Fruit fly (Drosophila melanogaster): ENCODE measurements around the gene dsf.

dsf gene

DNA sequence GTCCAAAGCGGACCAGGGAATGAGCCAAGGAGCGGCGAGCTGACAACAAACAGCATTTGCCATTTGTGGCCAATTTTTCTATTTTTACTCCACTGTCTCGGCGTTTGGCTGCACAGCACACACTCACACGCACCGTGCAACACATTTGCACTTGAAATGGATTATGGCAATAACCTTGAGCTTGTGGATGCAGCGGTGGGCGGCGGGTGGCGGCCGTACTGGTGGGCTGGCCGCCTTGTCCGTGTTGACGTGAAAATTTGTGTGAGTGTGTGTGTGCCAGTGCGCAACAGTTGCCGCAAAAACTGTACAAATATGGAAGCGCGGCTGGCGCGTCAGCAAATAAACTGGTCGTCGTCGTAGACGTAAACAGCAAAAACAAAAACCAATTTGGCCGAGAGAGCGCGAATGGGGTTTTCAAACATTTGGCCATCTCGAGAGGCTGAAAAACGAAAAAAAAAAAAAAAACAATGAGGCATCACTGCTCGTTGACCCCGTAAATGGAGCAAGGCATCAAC, 49.3 kb downstream of the dsf start:
- TF ChIP-seq CTCF (optimal IDR thresholded peaks at IDR 0.05) (no peak), CG8478 (optimal IDR thresholded peaks at IDR 0.05) (no peak)

DNA sequence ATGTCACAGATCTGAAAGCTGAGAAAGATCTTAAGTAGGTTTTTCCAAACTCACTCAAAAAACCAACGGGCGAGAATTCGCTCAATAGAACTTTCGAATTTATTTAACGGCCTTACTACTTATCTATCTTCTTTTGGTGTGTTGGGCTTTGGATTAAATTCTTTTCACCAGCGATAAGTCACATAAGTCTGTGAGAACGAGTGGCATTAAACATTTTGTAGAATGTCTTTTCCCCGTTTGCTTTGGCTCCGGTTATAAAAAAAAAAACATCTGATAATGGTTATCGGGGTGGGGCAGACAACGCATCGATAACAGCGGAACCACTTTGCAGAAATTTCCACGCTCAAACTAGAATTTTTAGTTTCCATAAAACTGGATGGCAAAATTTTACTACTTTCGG, 49.9 kb downstream of the dsf start:
- no peak for TF ChIP-seq CG8478 (optimal IDR thresholded peaks at IDR 0.05)
- TF ChIP-seq CTCF (optimal IDR thresholded peaks at IDR 0.05), result no peak

DNA sequence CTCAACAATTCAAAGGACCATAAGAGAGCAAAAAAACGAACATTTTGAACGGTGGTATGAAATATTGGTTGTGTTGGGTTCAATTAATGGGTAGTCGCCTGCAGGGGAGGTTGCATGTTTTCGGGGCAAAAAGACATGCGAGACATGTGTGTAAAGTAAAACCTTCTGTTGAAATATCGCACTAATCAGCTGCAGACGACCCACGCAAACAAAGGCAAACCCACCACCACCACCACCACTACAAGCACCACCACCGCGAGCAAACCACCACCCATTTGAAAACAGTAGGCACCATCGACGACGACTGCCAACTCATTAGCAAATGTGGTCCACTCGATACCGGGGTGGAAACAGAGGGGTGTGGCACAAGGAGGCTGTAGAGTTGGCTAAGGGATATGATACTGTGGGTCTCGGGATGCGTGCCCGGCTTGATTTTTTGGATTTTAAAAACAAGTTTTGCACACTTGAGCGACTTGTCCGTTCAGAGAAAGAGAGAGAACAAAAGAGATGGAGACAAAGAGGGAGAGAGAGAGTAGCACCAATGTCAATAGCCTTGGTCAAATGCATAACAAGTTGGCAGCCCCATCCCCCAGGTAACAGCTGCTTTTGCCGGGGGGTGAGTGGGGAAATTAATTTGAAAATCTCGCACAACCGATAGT, 51.5 kb downstream of the dsf start:
- TF ChIP-seq CG8478 (optimal IDR thresholded peaks at IDR 0.05) (no peak), CTCF (optimal IDR thresholded peaks at IDR 0.05) (no peak)

DNA sequence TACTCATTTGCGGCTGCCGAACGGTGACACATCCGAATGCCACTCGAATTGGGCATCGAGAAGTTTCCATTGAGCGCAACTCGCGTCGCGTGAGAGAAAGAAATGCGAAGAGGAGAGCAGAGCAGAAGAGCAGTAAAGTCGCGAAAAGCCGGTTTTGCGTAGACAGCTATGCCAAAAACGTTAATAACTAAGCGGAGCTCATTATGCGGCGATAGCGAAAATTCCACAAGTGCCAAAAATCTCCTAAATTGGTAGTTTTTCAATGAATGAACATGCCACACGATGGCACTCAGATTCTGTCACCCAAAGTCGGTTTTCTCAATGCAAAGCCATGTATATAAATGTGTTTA, 52.0 kb downstream of the dsf start:
- TF ChIP-seq CG8478 (optimal IDR thresholded peaks at IDR 0.05), result no peak
- TF ChIP-seq CTCF (optimal IDR thresholded peaks at IDR 0.05), result no peak

DNA sequence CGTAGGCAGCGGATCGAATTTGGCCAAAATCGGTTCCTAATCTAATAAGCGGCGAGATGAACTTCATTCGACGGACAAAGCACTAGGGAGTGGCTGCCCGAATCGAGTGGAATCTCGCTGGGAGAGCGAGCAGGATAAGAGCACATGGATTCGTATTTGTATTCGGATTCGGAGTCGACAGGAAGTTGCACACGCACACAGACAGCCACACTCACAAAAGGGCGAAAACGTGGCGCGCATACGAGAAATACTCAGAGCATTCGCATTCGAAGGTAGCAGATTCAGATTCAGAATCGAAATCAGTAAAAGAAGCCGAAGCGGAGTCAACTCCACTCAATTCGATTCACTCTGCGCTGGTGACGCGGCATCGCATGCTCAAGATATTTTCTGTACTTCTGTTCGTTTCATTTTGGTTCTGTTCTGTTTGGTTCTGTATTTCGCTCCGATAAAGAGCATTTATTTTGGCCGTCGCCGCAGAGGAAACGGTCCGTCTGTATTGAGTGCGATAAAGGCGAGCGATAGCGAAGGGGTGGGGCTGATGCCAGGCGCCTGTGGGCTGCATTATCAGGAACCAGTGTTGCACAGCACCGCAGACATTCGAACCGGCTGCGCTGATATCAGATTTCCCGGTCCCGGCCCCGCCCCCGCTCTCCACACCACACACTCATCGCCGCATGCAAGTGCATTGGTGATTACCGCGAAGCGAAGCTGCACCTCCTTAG, 52.8 kb downstream of the dsf start:
- TF ChIP-seq CTCF (optimal IDR thresholded peaks at IDR 0.05) (no peak), CG8478 (optimal IDR thresholded peaks at IDR 0.05) (no peak)

DNA sequence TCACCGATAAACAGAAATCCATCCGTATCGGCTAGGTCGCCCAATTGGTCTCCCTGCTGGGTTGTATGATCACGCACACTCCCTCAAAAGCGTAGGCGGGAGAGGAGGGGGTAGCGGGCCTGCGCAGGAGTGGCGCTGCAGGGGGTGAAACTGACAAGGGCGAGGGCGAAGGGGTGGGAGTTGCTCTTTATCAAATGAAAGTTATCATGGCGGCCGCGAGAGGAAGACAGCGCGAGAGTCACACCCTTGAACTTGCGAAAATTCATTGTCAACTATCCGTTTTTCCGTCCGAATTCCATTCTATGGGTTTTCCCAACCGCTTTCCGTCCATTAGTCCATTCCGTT, 53.3 kb downstream of the dsf start:
- TF ChIP-seq CTCF (optimal IDR thresholded peaks at IDR 0.05) (no peak), CG8478 (optimal IDR thresholded peaks at IDR 0.05) (no peak)

DNA sequence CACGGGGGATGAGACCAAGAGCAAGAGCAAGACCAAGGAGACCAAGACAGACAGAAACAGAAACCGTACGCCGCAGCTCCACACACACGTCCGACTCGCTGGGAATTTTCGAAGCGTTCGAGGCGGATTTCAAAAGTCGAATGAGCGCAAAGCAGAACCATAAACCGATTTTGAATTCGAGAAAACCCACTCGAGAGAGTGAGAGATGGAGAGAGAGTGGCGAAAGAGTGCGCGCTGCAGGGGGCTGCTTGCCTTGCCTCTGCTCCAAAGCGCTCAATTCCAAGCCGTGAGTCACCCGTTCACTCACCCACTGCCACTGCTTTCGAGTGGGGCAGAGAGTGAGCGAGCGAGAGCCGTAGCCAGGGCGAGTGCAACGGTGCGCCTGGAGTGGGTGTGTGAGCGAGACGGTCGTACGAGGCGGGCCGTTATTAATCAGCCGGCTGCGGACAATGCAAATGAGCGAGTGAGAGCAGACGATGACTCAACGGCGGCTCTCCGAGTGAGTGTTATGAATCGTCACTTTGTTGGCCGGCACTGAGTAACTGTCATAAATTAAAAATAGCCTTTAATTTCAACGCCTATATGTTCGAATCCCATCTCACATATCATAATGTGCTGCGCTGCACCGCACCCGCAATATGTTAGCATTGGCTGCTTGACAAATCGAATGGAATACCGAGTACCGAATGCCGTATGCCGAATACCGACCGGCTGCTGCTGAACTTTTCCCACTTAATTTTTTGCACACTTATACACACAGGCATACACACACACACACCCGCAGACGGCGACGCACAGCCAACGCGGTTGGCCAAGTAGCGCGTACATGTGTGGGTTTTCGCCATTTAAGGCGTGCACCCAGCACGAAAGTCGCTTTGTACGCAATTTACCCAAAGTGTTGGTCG, 54.5 kb downstream of the dsf start:
- no peak for TF ChIP-seq CG8478 (optimal IDR thresholded peaks at IDR 0.05)
- TF ChIP-seq CTCF (optimal IDR thresholded peaks at IDR 0.05), result no peak

DNA sequence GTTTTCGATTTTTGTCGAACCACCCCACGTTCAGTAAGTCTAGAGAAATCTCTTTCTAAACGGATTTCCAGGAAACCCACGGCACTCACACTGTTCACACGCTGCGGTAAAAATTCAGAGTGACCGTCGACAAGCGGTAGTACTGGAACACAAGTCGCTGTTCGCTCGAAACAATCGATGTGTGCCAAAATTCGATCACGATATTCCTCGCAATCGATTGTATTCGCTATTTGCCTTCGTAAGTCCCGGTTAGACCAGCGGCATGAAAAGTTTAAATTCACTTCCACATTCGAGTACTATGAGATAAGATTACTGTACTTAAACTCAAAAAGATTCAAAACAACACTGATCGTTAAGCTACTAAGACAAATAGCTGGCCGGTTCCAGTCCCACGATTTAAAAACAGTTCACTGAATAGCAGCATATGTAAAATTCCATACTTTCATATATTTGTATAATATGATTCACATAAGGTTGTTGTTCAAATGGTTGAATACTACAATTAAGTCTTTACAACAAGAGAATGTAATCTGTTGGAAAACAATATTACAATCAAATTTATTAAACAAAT, 55.2 kb downstream of the dsf start, which contains the start of gene chic:
chic (minus strand) TSS at position 157 of the 571 bp plus-strand sequence.
- TF ChIP-seq CTCF (optimal IDR thresholded peaks at IDR 0.05) (peak in 1 of 2 experiments; percentile 11), CG8478 (optimal IDR thresholded peaks at IDR 0.05) (no peak)

DNA sequence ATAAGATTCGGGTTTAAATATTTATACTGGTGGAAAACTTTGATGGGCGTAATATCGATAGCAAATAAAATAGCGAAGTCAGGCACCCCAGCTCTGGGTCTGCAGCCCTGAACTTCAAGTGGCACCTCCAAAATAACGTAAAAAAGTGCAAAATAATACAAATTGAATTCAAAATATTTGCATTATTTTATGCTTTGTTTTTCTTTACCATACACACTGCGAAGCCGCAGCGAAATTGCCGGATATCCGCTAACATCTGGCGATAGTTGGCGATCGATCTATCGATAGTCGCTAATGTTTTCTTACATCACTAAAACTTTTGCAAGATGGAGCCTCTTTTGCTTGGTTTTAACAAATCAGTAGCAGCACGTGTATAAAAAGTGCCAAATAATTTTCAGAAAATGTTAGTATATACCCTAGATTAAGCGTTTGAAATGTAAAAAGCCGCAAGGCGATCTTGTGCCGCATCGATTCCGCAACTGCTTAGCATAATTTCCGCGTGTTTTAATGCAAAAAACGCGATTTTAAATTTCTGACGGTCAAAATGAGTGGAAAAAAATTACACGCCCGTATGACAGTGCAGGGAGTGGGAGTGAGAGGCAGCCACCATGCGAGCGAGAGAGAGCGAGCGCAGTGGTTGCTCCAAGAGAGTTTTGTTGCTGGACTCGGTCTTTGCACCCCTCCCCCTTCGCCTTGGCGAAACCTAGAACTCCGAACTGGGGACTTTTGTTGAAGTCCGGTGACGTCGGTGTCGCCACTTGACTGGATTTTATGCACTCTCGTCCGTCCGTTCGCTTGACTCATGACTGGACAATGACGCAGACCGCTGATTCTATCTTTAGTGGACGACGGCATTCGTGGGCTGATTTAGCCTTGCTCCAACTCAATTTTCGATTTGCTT, 55.9 kb downstream of the dsf start, which contains the start of gene eIF4A:
eIF4A (plus strand) TSS at position 332 of the 901 bp plus-strand sequence.
- no peak for TF ChIP-seq CTCF (optimal IDR thresholded peaks at IDR 0.05)

DNA sequence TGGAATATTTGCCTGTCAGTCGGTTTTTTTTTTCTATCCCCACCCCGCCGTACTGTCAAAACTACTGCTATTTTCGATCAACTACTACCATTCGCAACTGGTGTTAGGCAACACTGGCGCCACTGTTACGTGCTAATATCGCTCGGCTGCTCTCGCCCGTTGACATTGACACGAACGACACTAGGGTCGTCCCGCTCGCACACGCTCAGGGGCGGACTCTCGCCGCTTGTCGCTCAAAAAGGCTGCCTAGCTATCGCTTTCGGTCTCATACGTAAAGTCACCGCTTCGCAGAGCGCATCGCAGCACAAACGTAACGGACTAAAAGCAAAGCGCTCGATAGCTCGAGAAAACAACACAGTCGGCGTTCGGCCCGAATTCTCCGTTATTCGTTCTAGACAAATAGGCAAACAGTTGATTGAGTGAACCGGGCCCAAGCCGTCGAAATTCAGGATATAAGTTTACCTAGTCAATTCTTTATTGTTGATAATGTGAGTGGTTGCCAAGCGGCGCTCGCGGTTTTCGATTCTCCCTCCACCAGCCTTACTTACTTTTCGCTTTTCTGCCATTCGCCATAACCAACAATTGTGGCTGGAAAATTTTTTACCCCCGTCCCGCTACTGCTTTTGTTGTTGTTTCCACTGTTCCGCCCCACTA, 56.7 kb downstream of the dsf start:
- TF ChIP-seq CTCF (optimal IDR thresholded peaks at IDR 0.05) (peak; percentile 17 to 70), CG8478 (optimal IDR thresholded peaks at IDR 0.05) (no peak)

DNA sequence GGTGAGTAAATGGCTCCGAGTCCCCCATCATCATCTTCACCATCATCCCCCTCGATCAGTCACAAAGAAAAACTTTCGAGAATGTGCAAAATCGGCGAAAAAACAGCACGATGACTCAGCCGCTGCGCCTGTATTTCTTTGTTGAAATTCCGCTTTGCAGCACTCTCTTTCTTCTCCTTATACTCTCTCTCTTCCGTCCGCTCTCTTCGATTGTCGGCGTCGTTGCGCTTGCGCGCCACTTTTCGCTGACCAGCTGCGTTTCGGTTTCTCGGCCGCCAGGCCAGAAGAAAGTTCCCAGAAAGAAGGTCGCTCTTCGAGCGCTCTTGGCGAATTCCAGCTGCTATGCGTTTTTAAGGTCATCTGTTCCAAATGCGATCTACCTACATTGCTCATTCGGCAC, 57.5 kb downstream of the dsf start:
- TF ChIP-seq CG8478 (optimal IDR thresholded peaks at IDR 0.05), result no peak
- no peak for TF ChIP-seq CTCF (optimal IDR thresholded peaks at IDR 0.05)

DNA sequence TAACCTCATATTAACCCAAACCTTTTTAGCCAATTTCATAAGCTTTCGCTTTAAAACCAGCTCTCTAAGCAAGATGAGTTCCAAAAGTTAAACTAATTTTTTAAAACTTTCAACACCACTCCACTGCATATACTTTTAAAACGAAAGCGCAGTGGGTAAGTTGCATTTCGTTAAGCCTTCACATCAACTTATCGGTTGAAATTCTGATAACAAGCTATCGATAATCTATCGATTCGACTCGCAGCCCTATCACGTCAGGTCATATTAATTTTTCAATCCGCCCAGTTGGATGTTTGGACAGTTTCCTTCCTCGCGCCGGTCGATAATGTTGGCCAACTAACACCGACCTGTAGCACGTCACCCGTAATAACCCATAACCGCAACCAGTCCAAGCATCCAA, 60.4 kb downstream of the dsf start, which contains the start of gene ifc:
ifc (plus strand) TSS at position 255 of the 400 bp plus-strand sequence.
- TF ChIP-seq CTCF (optimal IDR thresholded peaks at IDR 0.05) (peak; percentile 28 to 48), CG8478 (optimal IDR thresholded peaks at IDR 0.05) (no peak)

DNA sequence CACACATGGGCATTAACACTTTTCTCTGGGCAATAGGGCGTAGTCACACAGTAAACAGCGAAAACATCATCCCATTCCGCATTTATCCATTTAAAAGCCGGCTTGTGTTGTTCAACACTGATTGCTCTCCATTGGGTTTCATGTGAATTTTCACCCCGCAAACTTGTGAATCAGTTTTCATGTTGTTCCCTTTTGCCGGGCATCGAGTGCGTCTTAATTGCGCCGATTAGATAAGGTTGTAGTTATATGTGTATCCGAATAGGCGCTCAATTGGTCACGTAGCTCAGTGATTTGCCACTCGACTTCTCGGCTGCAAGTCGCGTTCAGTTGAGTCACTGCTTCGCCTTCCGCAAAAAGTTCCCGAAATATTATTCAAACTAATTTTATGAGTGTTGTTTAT, 61.2 kb downstream of the dsf start:
- no peak for TF ChIP-seq CG8478 (optimal IDR thresholded peaks at IDR 0.05)
- TF ChIP-seq CTCF (optimal IDR thresholded peaks at IDR 0.05), result no peak
